Fruit fly (Drosophila melanogaster): ENCODE results near the gene CG17646.

The CG17646 gene

DNA sequence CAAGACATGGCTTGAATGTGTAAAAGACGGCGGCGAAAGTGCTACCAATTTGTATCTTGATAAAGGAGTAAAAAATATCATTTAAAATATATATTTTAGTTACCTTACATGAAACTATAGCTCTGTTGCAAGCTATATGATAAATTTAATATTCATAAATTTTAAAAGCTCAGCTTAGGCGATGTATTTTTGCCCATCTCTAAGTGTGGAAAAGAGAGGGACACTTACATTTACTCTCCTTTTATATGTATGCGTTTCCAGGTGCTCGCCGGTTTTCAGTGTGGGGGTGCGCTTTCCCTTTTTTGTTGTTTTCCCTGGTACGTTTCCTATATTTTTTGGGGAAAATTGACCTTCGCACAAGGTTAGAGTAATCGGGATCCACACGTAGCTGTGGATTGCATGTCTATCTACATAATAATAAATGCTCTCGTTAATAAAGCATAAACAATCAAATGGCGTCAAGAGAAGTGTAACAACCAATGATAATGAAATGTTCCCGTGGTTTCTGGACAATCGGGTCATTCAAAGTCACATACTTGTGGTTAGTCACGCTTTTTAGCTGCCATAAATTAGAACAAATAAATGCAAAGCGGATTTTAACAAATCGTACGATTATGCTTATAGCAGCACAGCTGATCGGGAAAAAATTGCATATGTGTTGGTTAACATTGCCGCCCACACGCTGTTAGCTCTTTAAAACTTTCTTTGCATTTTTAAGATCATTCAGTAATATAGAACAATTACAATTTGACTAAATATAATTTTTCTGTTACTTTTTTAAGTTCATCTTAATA, 4.3 kb upstream of the CG17646 start (continued):
- no peak for TF ChIP-seq tai (GFP tag; optimal IDR thresholded peaks at IDR 0.05)
- TF ChIP-seq Mio (GFP tag; optimal IDR thresholded peaks at IDR 0.05): peak; percentile 71
- peak; percentile 75 to 99 for TF ChIP-seq foxo (GFP tag; optimal IDR thresholded peaks at IDR 0.05)
- peak; percentile 94 for TF ChIP-seq sv (GFP tag; optimal IDR thresholded peaks at IDR 0.05)
- TF ChIP-seq OdsH (GFP tag; optimal IDR thresholded peaks at IDR 0.05): peak; percentile 99

DNA sequence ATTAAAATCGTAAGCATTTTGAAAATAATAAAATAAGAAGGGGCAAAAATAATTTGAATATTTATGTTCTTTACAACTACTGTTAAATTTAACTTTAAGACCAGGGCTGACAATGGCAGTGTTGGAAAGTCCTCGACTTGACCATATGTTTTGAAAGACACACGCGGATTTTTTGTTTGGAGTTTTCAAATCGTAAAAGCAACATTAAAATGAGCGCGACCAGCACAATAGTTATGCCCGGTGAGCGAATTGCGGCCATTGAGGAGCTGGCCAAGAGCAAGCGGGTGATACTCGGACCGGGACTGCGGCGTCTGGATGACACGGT, 3.7 kb upstream of the CG17646 start, which contains the start of gene Rrp40:
Gene Rrp40 (plus strand): TSS at position 113 of the 325 bp plus-strand sequence.
- TF ChIP-seq Myc (optimal IDR thresholded peaks at IDR 0.05): no peak
- TF ChIP-seq sage (GFP tag; optimal IDR thresholded peaks at IDR 0.05): peak; percentile 8
- TF ChIP-seq Jra (GFP tag; optimal IDR thresholded peaks at IDR 0.05): no peak

DNA sequence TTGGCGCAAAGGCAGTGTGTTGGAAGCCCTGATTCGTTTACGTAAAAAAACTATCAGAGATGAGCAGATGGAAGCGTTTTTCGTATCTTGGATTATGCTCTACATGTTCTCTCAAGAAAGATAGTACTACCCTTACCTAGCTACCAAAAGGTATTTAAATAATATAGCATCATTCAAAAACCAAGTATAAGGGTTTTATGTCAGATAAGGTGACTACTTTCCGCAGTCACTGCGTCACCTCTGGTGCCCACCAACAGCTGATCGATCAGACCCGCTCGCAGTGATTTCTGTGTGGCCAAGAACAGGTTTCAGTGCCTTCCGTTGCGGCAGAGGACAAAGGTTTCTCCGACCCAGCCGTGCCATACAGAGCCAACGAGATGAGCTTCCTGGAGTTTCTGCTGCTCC, 2.7 kb upstream of the CG17646 start, which contains the start of the genes Eno and CG31937:
Gene Eno (minus strand): TSS at position 30 of the 405 bp plus-strand sequence.
Gene CG31937 (plus strand): TSS at position 281 of the 405 bp plus-strand sequence.
- TF ChIP-seq Hnf4 (GFP tag; optimal IDR thresholded peaks at IDR 0.05) (peak; percentile 68), Dfd (GFP tag; optimal IDR thresholded peaks at IDR 0.05) (no peak), dmrt93B (GFP tag; optimal IDR thresholded peaks at IDR 0.05) (no peak), br (GFP tag; optimal IDR thresholded peaks at IDR 0.05) (peak; percentile 74), GATAd (GFP tag; optimal IDR thresholded peaks at IDR 0.05) (no peak), Vsx2 (GFP tag; optimal IDR thresholded peaks at IDR 0.05; ENCODE audit: partially characterized antibody) (no peak), psq (GFP tag; optimal IDR thresholded peaks at IDR 0.05) (peak; percentile 43), Rel (GFP tag; optimal IDR thresholded peaks at IDR 0.05) (no peak), Rel (tag; optimal IDR thresholded peaks at IDR 0.05) (peak; percentile 8), ey (GFP tag; optimal IDR thresholded peaks at IDR 0.05) (peak; percentile 31), Myc (optimal IDR thresholded peaks at IDR 0.05) (peak; percentile 76), fru (GFP tag; optimal IDR thresholded peaks at IDR 0.05) (peak; percentile 40), Mio (GFP tag; optimal IDR thresholded peaks at IDR 0.05) (no peak), rgr (GFP tag; optimal IDR thresholded peaks at IDR 0.05) (peak; percentile 38), N (GFP tag; optimal IDR thresholded peaks at IDR 0.05) (no peak), CG9705 (GFP tag; optimal IDR thresholded peaks at IDR 0.05) (peak; percentile 8), pan (optimal IDR thresholded peaks at IDR 0.05) (no peak), sv (GFP tag; optimal IDR thresholded peaks at IDR 0.05) (peak; percentile 4), foxo (GFP tag; optimal IDR thresholded peaks at IDR 0.05) (peak in 1 of 2 experiments; percentile 48), lola (GFP tag; optimal IDR thresholded peaks at IDR 0.05) (no peak), h (GFP tag; optimal IDR thresholded peaks at IDR 0.05) (peak; percentile 47), woc (GFP tag; optimal IDR thresholded peaks at IDR 0.05) (peak; percentile 79), HLH106 (tag; optimal IDR thresholded peaks at IDR 0.05) (peak; percentile 51), CG32264 (GFP tag; optimal IDR thresholded peaks at IDR 0.05) (no peak), Sp1 (GFP tag; optimal IDR thresholded peaks at IDR 0.05) (peak; percentile 63), Dif (GFP tag; optimal IDR thresholded peaks at IDR 0.05; ENCODE audit: partially characterized antibody) (peak; percentile 11), OdsH (GFP tag; optimal IDR thresholded peaks at IDR 0.05) (peak; percentile 31)

DNA sequence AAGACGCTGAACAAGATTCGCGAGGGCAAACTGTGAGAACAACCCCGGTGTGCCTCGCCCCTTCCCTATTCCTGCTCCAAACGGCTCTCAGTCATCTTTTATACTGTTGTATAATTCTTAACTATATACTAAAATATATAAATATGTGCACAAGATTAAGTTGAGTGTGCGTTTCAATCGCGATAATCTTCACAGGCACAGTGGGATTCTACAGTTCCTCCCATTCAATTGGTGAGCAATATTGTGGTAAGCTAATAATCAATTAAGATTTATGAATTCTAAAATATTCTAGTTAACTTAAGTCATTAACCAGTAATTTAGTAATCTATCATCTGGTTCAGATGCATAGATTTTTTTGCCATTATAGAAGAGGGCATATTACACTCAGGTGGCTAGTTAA, 1.4 kb upstream of the CG17646 start:
- TF ChIP-seq Sp1 (GFP tag; optimal IDR thresholded peaks at IDR 0.05) (peak; percentile 5), CG32264 (GFP tag; optimal IDR thresholded peaks at IDR 0.05) (no peak)

DNA sequence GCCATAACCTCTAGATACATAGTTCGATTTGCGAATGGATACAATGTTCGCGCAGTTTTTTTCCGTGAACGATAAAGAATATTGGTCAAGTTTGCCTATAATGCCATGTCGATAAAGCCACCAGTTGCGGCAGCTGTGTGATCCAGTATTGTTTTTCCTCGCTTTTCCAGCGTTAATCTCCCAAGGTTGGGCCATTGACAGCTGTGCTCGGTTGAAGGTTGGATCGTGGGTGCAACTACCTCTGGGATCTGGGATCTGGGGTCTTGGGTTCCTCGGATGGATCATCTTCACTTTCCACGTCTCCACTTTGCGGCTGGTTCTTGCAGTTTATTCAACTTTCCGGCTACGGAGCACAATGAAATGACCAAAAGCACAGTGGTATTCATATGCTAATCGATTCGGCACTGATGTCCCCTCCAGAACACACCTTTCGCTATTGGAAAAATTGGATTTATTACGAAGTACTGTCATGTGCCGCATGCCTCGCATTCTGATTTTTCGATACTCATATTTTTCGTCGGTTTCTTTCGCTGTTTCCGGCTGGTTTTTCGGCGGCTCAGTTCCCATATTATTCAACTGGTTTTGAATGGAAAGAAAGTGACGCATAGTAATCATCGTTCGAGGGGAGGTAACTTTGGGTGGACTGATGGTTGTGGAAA, 960 bp downstream of the CG17646 start:
- TF ChIP-seq GATAd (GFP tag; optimal IDR thresholded peaks at IDR 0.05) (no peak), Hnf4 (GFP tag; optimal IDR thresholded peaks at IDR 0.05) (no peak), Abd-B (GFP tag; optimal IDR thresholded peaks at IDR 0.05) (no peak), psq (GFP tag; optimal IDR thresholded peaks at IDR 0.05) (no peak), Sp1 (GFP tag; optimal IDR thresholded peaks at IDR 0.05) (no peak), N (GFP tag; optimal IDR thresholded peaks at IDR 0.05) (no peak), dmrt93B (GFP tag; optimal IDR thresholded peaks at IDR 0.05) (no peak), HLH106 (tag; optimal IDR thresholded peaks at IDR 0.05) (no peak), OdsH (GFP tag; optimal IDR thresholded peaks at IDR 0.05) (no peak), foxo (GFP tag; optimal IDR thresholded peaks at IDR 0.05) (no peak), tai (GFP tag; optimal IDR thresholded peaks at IDR 0.05) (no peak), CG9705 (GFP tag; optimal IDR thresholded peaks at IDR 0.05) (no peak), sv (GFP tag; optimal IDR thresholded peaks at IDR 0.05) (no peak), Dfd (GFP tag; optimal IDR thresholded peaks at IDR 0.05) (no peak), woc (GFP tag; optimal IDR thresholded peaks at IDR 0.05) (no peak), brk (GFP tag; optimal IDR thresholded peaks at IDR 0.05) (no peak), Jra (GFP tag; optimal IDR thresholded peaks at IDR 0.05) (no peak), Hr78 (GFP tag; optimal IDR thresholded peaks at IDR 0.05) (no peak), jim (GFP tag; optimal IDR thresholded peaks at IDR 0.05) (no peak)
